Worm (Caenorhabditis elegans): ENCODE measurements around the gene B0035.22.

B0035.22 gene

ce11 chrIV:11363806-11364562 lies 49.0 kb downstream of the B0035.22 start (continued):
- TF ChIP-seq nhr-80 (tag; optimal IDR thresholded peaks at IDR 0.05) (peak; percentile 45), nhr-120 (GFP tag; IDR thresholded peaks at IDR 0.05) (no peak), B0261.1 (tag; optimal IDR thresholded peaks at IDR 0.05) (no peak), tbp1 (GFP tag; optimal IDR thresholded peaks at IDR 0.05) (no peak)
